Worm (Caenorhabditis elegans) whole organism, early embryonic: Measurements from ENCODE around the gene Y42H9AR.4.

Source experiments
- F13C5.2 ChIP-seq: sonication (generic microtip); optimal IDR thresholded peaks from 2 replicates; lab custom pipeline; 2017; ENCODE audit warnings: mild to moderate bottlenecking, missing genetic modification characterization, inconsistent platforms, missing compliant biosample characterization
- aly-1 ChIP-seq: sonication (generic microtip); optimal IDR thresholded peaks from 2 replicates; lab custom pipeline; 2016; ENCODE audit warnings: missing genetic modification characterization, missing compliant biosample characterization
- ama-1 ChIP-seq: fragments of 150-350 bp; optimal IDR thresholded peaks from 2 replicates; lab custom pipeline; 2014
- ceh-13 ChIP-seq: fragments of 200-800 bp; sonication (Bioruptor generic); optimal IDR thresholded peaks from 2 replicates; lab custom pipeline; 2018; ENCODE audit warnings: mild to moderate bottlenecking, missing genetic modification characterization, missing compliant biosample characterization
- ceh-36 ChIP-seq: sonication (generic microtip); optimal IDR thresholded peaks from 2 replicates; lab custom pipeline; 2016; ENCODE audit warnings: missing genetic modification characterization, inconsistent platforms, missing compliant biosample characterization
- ets-7 ChIP-seq: sonication (generic microtip); optimal IDR thresholded peaks from 2 replicates; lab custom pipeline; 2016; ENCODE audit warnings: missing genotype, missing genetic modification characterization, missing compliant biosample characterization
- flt-1 ChIP-seq: fragments of 200-800 bp; sonication (Bioruptor generic); IDR thresholded peaks from 2 replicates; pipeline ENCODE4 v1.3.6; 2022; ENCODE audit warnings: missing genetic modification characterization, missing compliant biosample characterization
- hmg-4 ChIP-seq: fragments of 200-800 bp; sonication (Bioruptor generic); optimal IDR thresholded peaks from 2 replicates; lab custom pipeline; 2018; ENCODE audit warnings: mild to moderate bottlenecking, missing genetic modification characterization, missing compliant biosample characterization
- hnd-1 ChIP-seq: sonication (generic microtip); optimal IDR thresholded peaks from 2 replicates; lab custom pipeline; 2016; ENCODE audit warnings: missing genetic modification characterization, missing compliant biosample characterization
- scrt-1 ChIP-seq: fragments of 200-800 bp; sonication (Bioruptor generic); IDR thresholded peaks from 2 replicates; pipeline ENCODE4 v1.3.6; 2022; ENCODE audit warnings: missing genetic modification characterization, missing compliant biosample characterization
- sea-1 ChIP-seq: fragments of 200-800 bp; sonication (Bioruptor generic); conservative IDR thresholded peaks from 2 replicates; pipeline ENCODE4 v1.3.6; 2022; ENCODE audit warnings: missing genetic modification characterization, missing compliant biosample characterization
- tbx-11 ChIP-seq: fragments of 200-800 bp; sonication (Bioruptor generic); IDR thresholded peaks from 2 replicates; pipeline ENCODE4 v1.3.6; 2022; ENCODE audit warnings: missing genetic modification characterization, missing compliant biosample characterization

- TF ChIP-seq flt-1 (GFP tag; lab: Robert Waterston, UW) (no peak), F13C5.2 (no peak), ama-1 (lab: Kevin White, UChicago) (no peak), hnd-1 (tag; lab: Kevin White, UChicago) (no peak), ets-7 (no peak), hmg-4 (no peak), tbx-11 (GFP tag; lab: Robert Waterston, UW) (no peak), sea-1 (no peak), ceh-36 (tag; lab: Kevin White, UChicago) (no peak), aly-1 (tag; lab: Kevin White, UChicago) (no peak), ceh-13 (GFP tag; lab: Kevin White, UChicago) (no peak), scrt-1 (no peak)
Measured at ce11 chrIV:8136548-8136947, 24.5 kb upstream of the Y42H9AR.4 start.
